Worm (Caenorhabditis elegans): ENCODE results near the gene srd-25.

DNA sequence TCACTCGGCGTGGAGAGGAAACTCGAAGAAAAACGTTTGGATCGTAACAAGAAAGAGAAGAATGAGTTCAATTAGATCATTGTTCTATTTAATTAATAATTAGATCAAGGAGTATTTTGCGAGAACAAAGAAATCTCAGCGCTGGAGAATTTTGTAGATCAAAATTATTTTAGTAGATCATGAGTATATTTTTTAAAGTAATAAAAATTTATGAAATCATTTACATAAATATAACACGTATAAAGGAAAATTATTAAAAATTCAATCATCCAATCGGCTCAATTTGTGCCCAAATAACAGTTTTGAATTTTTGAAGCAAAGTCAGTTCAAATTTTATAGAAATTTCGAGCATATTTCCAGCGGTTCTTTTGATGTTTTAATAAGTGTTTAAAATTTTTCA is 7.7 kb upstream of the srd-25 start, which contains the start of gene C50E3.13:
- TF ChIP-seq tab-1 (GFP tag; IDR thresholded peaks at IDR 0.05) (no peak), med-1 (GFP tag; optimal IDR thresholded peaks at IDR 0.05; ENCODE audit: insufficient read depth) (no peak), klf-2 (GFP tag; conservative IDR thresholded peaks at IDR 0.05) (no peak), flt-1 (GFP tag; IDR thresholded peaks at IDR 0.05) (no peak), ztf-23 (GFP tag; IDR thresholded peaks at IDR 0.05) (no peak)

Measured in whole organism, midembryonic.